Fruit fly (Drosophila melanogaster) whole organism, adult: Measurements from ENCODE around the gene Pvr.

Source experiments
- CG12768 ChIP-seq: fragments of 200-800 bp; sonication (Bioruptor generic); optimal IDR thresholded peaks from 2 replicates; lab custom pipeline; 2017; ENCODE audit warnings: missing biosample characterization, missing genetic modification characterization, mild to moderate bottlenecking, moderate library complexity, missing genetic modification reagents
- CG1620 ChIP-seq: fragments of 200-800 bp; sonication (Bioruptor generic); optimal IDR thresholded peaks from 2 replicates; lab custom pipeline; 2016; ENCODE audit warnings: missing biosample characterization, missing genetic modification characterization
- CG5204 ChIP-seq: fragments of 200-800 bp; sonication (Bioruptor generic); optimal IDR thresholded peaks from 2 replicates; lab custom pipeline; 2016; ENCODE audit warnings: missing biosample characterization, missing genetic modification characterization
- Mnt ChIP-seq: fragments of 200-800 bp; sonication (Bioruptor generic); optimal IDR thresholded peaks from 2 replicates; lab custom pipeline; 2016; ENCODE audit warnings: missing biosample characterization, mild to moderate bottlenecking, missing genetic modification characterization
- bab1 ChIP-seq: fragments of 200-800 bp; sonication (Bioruptor generic); optimal IDR thresholded peaks from 3 replicates; lab custom pipeline; 2019; ENCODE audit warnings: missing biosample characterization, mild to moderate bottlenecking, missing genetic modification characterization, moderate library complexity
- kay ChIP-seq: fragments of 200-800 bp; sonication (Bioruptor generic); peaks from one replicate; lab custom pipeline; 2016; ENCODE audit warnings: missing biosample characterization, missing genetic modification characterization, borderline replicate concordance

DNA sequence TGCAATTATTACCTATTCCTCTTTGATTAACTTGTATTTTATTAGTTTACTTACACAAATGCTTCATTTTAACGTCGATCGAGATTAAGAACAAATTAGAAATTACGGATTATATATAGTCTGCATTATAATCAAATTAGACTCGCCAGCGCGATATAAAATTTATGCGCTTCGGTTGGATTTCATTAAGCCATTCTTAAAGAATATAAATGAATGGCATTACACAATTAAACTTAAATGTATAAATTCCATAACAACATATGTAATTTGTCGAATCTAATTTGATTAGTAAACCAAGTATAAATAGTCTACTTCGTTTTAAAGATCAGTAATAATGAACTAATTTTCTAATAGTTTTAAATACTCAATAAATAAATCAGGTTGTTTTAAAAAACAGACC is 2.0 kb upstream of the Pvr start, which contains the start of gene Spn28F:
- TF ChIP-seq kay (GFP tag; lab: Kevin White, UChicago) (no peak), CG1620 (GFP tag; lab: Kevin White, UChicago) (no peak), CG12768 (no peak), bab1 (no peak), CG5204 (GFP tag; lab: Kevin White, UChicago) (no peak), Mnt (GFP tag; lab: Kevin White, UChicago) (no peak)
